Worm (Caenorhabditis elegans) whole organism, young adult: ENCODE measurements around the gene srj-54.

Experiments
- B0035.1 ChIP-seq: sonication (generic microtip); optimal IDR thresholded peaks from 2 replicates; lab custom pipeline; 2016; ENCODE audit warnings: missing genetic modification characterization, mild to moderate bottlenecking, missing compliant biosample characterization, missing genotype, missing genetic modification reagents
- F22D6.2 ChIP-seq: sonication (generic microtip); optimal IDR thresholded peaks from 2 replicates; lab custom pipeline; 2016; ENCODE audit warnings: mild to moderate bottlenecking, missing genetic modification characterization, missing compliant biosample characterization
- F23B12.7 ChIP-seq: sonication (generic microtip); optimal IDR thresholded peaks from 2 replicates; lab custom pipeline; 2017; ENCODE audit warnings: missing genetic modification characterization, mild to moderate bottlenecking, missing compliant biosample characterization, antibody characterized with exemption, moderate library complexity; ENCODE audit not compliant: insufficient read depth
- F33H1.4 ChIP-seq: fragments of 200-800 bp; sonication (Bioruptor generic); IDR thresholded peaks from 2 replicates; pipeline ENCODE4 v1.3.6; 2022; ENCODE audit warnings: missing genetic modification reagents, missing genetic modification characterization, missing compliant biosample characterization
- F37B4.10 ChIP-seq: fragments of 200-800 bp; sonication (Bioruptor generic); IDR thresholded peaks from 2 replicates; pipeline ENCODE4 v1.3.6; 2022; ENCODE audit warnings: missing genetic modification characterization, missing compliant biosample characterization
- K11D2.4 ChIP-seq: fragments of 200-800 bp; sonication (Bioruptor generic); IDR thresholded peaks from 2 replicates; pipeline ENCODE4 v1.3.6; 2022; ENCODE audit warnings: missing genetic modification reagents, missing genetic modification characterization, missing compliant biosample characterization
- K12H6.12 ChIP-seq: fragments of 200-800 bp; sonication (Bioruptor generic); optimal IDR thresholded peaks from 2 replicates; lab custom pipeline; 2018; ENCODE audit warnings: mild to moderate bottlenecking, missing genetic modification characterization, missing compliant biosample characterization
- T26A5.8 ChIP-seq: sonication (generic microtip); optimal IDR thresholded peaks from 2 replicates; lab custom pipeline; 2016; ENCODE audit warnings: missing genetic modification characterization, missing compliant biosample characterization
- Y79H2A.3 ChIP-seq: fragments of 200-800 bp; sonication (Bioruptor generic); conservative IDR thresholded peaks from 2 replicates; pipeline ENCODE4 v1.3.6; 2022; ENCODE audit warnings: missing genetic modification reagents, missing genetic modification characterization, missing compliant biosample characterization
- Y95B8A.8 ChIP-seq: fragments of 200-800 bp; sonication (Bioruptor generic); IDR thresholded peaks from 2 replicates; pipeline ENCODE4 v1.3.6; 2022; ENCODE audit warnings: missing genetic modification reagents, missing genetic modification characterization, missing compliant biosample characterization
- atf-7 ChIP-seq: sonication (generic microtip); optimal IDR thresholded peaks from 2 replicates; lab custom pipeline; 2017; ENCODE audit warnings: mild to moderate bottlenecking, missing genetic modification characterization, missing compliant biosample characterization
- attf-5 ChIP-seq: fragments of 200-800 bp; sonication (Bioruptor generic); optimal IDR thresholded peaks from 2 replicates; lab custom pipeline; 2018; ENCODE audit warnings: mild to moderate bottlenecking, missing genetic modification characterization, missing compliant biosample characterization
- ceh-100 ChIP-seq: fragments of 200-800 bp; sonication (Bioruptor generic); IDR thresholded peaks from 2 replicates; pipeline ENCODE4 v1.3.6; 2022; ENCODE audit warnings: missing genetic modification reagents, missing genetic modification characterization, missing compliant biosample characterization
- ceh-91 ChIP-seq: fragments of 200-800 bp; sonication (Bioruptor generic); IDR thresholded peaks from 2 replicates; pipeline ENCODE4 v1.3.6; 2022; ENCODE audit warnings: missing genetic modification reagents, missing genetic modification characterization, missing compliant biosample characterization
- egl-44 ChIP-seq: fragments of 200-800 bp; sonication (Bioruptor generic); IDR thresholded peaks from 2 replicates; pipeline ENCODE4 v1.3.6; 2022; ENCODE audit warnings: missing genetic modification reagents, missing genetic modification characterization, missing compliant biosample characterization
- ets-4 ChIP-seq: fragments of 200-800 bp; sonication (Bioruptor generic); optimal IDR thresholded peaks from 2 replicates; lab custom pipeline; 2018; ENCODE audit warnings: mild to moderate bottlenecking, missing genetic modification characterization, missing compliant biosample characterization
- fkh-3 ChIP-seq: sonication (generic microtip); optimal IDR thresholded peaks from 2 replicates; lab custom pipeline; 2016; ENCODE audit warnings: mild to moderate bottlenecking, missing genetic modification characterization, missing compliant biosample characterization
- hmg-1.2 ChIP-seq: fragments of 200-800 bp; sonication (Bioruptor generic); IDR thresholded peaks from 2 replicates; pipeline ENCODE4 v1.3.6; 2022; ENCODE audit warnings: missing genetic modification reagents, missing genetic modification characterization, missing compliant biosample characterization
- lin-40 ChIP-seq: sonication (generic microtip); optimal IDR thresholded peaks from 2 replicates; lab custom pipeline; 2016; ENCODE audit warnings: missing genetic modification characterization, mild to moderate bottlenecking, missing compliant biosample characterization, missing genotype, missing genetic modification reagents
- lir-1 ChIP-seq: fragments of 200-800 bp; sonication (Bioruptor generic); conservative IDR thresholded peaks from 2 replicates; pipeline ENCODE4 v1.3.6; 2022; ENCODE audit warnings: missing genetic modification reagents, missing genetic modification characterization, missing compliant biosample characterization
- madf-10 ChIP-seq: sonication (generic microtip); optimal IDR thresholded peaks from 2 replicates; lab custom pipeline; 2016; ENCODE audit warnings: mild to moderate bottlenecking, missing genetic modification characterization, missing compliant biosample characterization
- madf-3 ChIP-seq: fragments of 200-800 bp; sonication (Bioruptor generic); IDR thresholded peaks from 2 replicates; pipeline ENCODE4 v1.3.6; 2022; ENCODE audit warnings: missing genetic modification reagents, missing genetic modification characterization, missing compliant biosample characterization
- mel-28 ChIP-seq: sonication (generic microtip); optimal IDR thresholded peaks from 2 replicates; lab custom pipeline; 2016; ENCODE audit warnings: borderline replicate concordance, mild to moderate bottlenecking, missing genetic modification characterization, missing compliant biosample characterization
- nhr-80 ChIP-seq: sonication (generic microtip); optimal IDR thresholded peaks from 2 replicates; lab custom pipeline; 2016; ENCODE audit warnings: missing genetic modification characterization, missing compliant biosample characterization
- pbrm-1 ChIP-seq: fragments of 200-800 bp; sonication (Bioruptor generic); IDR thresholded peaks from 2 replicates; pipeline ENCODE4 v1.3.6; 2022; ENCODE audit warnings: missing genetic modification reagents, missing genetic modification characterization, missing compliant biosample characterization
- pha-4 ChIP-seq: fragments of 150-350 bp; sonication (generic microtip); optimal IDR thresholded peaks from 2 replicates; lab custom pipeline; 2014; ENCODE audit warnings: missing biosample characterization, missing genetic modification reagents, missing genetic modification characterization
- rpc-1 ChIP-seq, 2 experiments: fragments of 150-350 bp in 1 of 2; sonication (generic microtip) in 1 of 2; optimal IDR thresholded peaks; 2 replicates each; lab custom pipeline; 2014 to 2018; ENCODE audit warnings: missing biosample characterization in 1 of 2, missing genetic modification characterization in 1 of 2, missing genetic modification reagents in 1 of 2, missing genotype in 1 of 2
- sdz-38 ChIP-seq: sonication (generic microtip); optimal IDR thresholded peaks from 2 replicates; lab custom pipeline; 2016; ENCODE audit warnings: missing genotype, missing genetic modification characterization, missing compliant biosample characterization
- snpc-1.1 ChIP-seq: sonication (generic microtip); optimal IDR thresholded peaks from 2 replicates; lab custom pipeline; 2017; ENCODE audit warnings: missing genetic modification characterization, mild to moderate bottlenecking, missing compliant biosample characterization, antibody characterized with exemption, moderate library complexity, missing genotype, missing genetic modification reagents; ENCODE audit not compliant: insufficient read depth
- tbx-9 ChIP-seq: sonication (generic microtip); optimal IDR thresholded peaks from 2 replicates; lab custom pipeline; 2016; ENCODE audit warnings: borderline replicate concordance, missing genetic modification characterization, inconsistent platforms, missing compliant biosample characterization
- unc-130 ChIP-seq: sonication (generic microtip); optimal IDR thresholded peaks from 2 replicates; lab custom pipeline; 2016; ENCODE audit warnings: missing genetic modification reagents, missing genetic modification characterization, missing compliant biosample characterization
- zim-3 ChIP-seq: sonication (generic microtip); optimal IDR thresholded peaks from 2 replicates; lab custom pipeline; 2017; ENCODE audit warnings: mild to moderate bottlenecking, missing genetic modification characterization, moderate library complexity, missing compliant biosample characterization
- ztf-22 ChIP-seq: fragments of 200-800 bp; sonication (Bioruptor generic); optimal IDR thresholded peaks from 2 replicates; lab custom pipeline; 2018; ENCODE audit warnings: mild to moderate bottlenecking, missing genetic modification characterization, moderate library complexity, missing compliant biosample characterization

srj-54 gene

DNA sequence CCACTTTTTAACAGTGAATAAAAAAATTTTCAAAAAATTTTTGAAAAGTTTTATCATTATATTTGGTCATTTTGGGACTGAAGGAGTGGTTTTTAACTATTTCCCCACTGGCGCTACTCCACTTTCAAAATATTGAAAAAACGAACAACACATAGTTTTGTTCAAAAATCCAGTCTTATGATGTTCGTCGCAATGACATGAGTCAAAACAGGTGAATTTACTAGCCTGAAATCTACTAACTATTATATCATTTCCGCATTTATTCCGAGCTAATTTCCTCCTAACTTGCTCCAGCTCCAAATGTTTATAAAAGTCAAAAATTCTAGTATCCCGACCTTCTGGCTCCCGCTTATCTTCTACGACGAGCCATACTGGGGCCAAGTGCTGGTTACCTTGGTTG, 24.8 kb upstream of the srj-54 start, which contains the start of gene sre-24:
TSS of gene sre-24 (plus strand) at position 301 of the 400 bp plus-strand sequence.
- TF ChIP-seq rpc-1 (optimal IDR thresholded peaks at IDR 0.05; lab: Kevin White, UChicago), result no peak
- no peak for TF ChIP-seq rpc-1 (tag; optimal IDR thresholded peaks at IDR 0.05; lab: Kevin White, UChicago)
- no peak for TF ChIP-seq lin-40 (tag; lab: Kevin White, UChicago)
- no peak for TF ChIP-seq F23B12.7 (tag; lab: Kevin White, UChicago)
- no peak for TF ChIP-seq ceh-91
- no peak for TF ChIP-seq ztf-22 (GFP tag; lab: Kevin White, UChicago)
- TF ChIP-seq attf-5 (GFP tag; lab: Kevin White, UChicago), result no peak
- TF ChIP-seq snpc-1.1 (tag; lab: Kevin White, UChicago), result no peak
- no peak for TF ChIP-seq pbrm-1 (GFP tag; lab: Robert Waterston, UW)
- TF ChIP-seq F33H1.4 (GFP tag; lab: Robert Waterston, UW), result no peak
- TF ChIP-seq hmg-1.2 (GFP tag; lab: Robert Waterston, UW), result no peak
- no peak for TF ChIP-seq zim-3 (tag; lab: Kevin White, UChicago)
- TF ChIP-seq lir-1 (GFP tag; lab: Robert Waterston, UW), result no peak

DNA sequence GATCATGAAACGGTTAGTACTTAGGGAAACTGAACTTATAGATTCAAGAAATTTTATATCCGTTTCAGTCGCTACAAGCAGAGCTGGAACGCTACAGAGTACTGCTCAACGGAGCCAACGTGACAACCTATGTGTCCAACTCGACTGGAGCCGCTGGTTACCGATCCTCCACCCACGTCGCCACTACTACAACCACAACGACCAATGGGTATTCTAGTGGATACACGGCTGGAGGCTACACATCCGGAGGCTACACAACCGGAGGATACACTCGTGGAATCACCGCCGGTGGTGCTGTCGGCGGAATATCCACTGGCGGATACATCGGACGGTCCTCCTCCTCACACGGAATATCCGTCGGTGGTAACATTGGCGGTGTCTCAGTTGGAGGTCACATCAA, 23.5 kb upstream of the srj-54 start:
- 0 out of 2 replicates have a peak, but pooled peaks have one; percentile 41 for TF ChIP-seq madf-3
- TF ChIP-seq K12H6.12, result no peak
- TF ChIP-seq ets-4 (GFP tag; lab: Kevin White, UChicago), result no peak
- TF ChIP-seq F37B4.10 (GFP tag; lab: Robert Waterston, UW), result peak; percentile 96; the same call in 1 of the 2 replicates

DNA sequence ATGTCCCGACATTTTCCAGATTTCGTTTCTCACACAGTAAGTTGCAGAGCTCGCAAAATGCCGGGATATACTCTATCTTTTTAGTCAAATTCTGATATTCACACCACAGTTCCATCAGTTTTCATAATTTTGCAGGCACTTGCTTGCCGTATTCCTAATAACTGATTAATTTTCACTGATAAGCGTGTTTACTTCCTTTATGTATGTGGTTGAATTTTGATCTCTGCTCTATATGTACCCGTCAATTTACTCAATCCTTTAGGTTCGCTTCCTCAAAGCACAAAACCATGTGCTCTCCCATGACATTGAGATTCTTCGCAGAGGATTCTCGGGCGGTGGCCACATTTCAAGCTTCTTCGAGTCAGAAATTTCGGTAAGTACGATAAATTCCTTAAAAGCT, 21.9 kb upstream of the srj-54 start:
- no peak for TF ChIP-seq unc-130 (GFP tag; lab: Kevin White, UChicago)
- peak; percentile 23 for TF ChIP-seq nhr-80 (tag; lab: Kevin White, UChicago)
- TF ChIP-seq pha-4, result peak; percentile 34
- TF ChIP-seq sdz-38 (tag; lab: Kevin White, UChicago), result no peak

DNA sequence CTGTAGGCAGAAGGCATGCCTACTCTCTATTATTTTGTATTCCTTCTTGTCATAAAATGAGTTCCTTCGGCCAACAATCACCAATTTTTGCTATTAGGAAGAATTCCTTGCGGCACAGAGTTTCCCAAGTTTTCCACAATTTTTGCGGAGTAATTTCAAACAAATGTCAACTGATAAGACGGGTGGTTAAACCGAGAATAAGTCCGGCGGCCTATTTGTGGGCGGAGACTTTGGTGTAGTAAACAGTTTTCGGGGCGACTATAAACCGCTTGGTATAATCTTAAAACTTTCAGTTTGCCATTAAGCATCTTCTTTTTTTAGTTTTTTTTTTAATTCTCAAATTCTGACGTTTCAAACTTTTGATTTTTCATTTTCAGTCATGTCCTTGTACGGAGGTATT, 21.4 kb upstream of the srj-54 start, which contains the start of gene ifc-1:
TSS of gene ifc-1 (plus strand) at position 378 of the 400 bp plus-strand sequence.
- TF ChIP-seq pha-4 (no peak), Y79H2A.3 (GFP tag; lab: Robert Waterston, UW) (no peak), B0035.1 (no peak), madf-10 (tag; lab: Kevin White, UChicago) (no peak), zim-3 (tag; lab: Kevin White, UChicago) (no peak), fkh-3 (tag; lab: Kevin White, UChicago) (no peak), tbx-9 (no peak), T26A5.8 (tag; lab: Kevin White, UChicago) (no peak), mel-28 (tag; lab: Kevin White, UChicago) (no peak), atf-7 (tag; lab: Kevin White, UChicago) (no peak), K11D2.4 (GFP tag; lab: Robert Waterston, UW) (no peak), egl-44 (GFP tag; lab: Robert Waterston, UW) (no peak), F22D6.2 (tag; lab: Kevin White, UChicago) (no peak), Y95B8A.8 (no peak)

DNA sequence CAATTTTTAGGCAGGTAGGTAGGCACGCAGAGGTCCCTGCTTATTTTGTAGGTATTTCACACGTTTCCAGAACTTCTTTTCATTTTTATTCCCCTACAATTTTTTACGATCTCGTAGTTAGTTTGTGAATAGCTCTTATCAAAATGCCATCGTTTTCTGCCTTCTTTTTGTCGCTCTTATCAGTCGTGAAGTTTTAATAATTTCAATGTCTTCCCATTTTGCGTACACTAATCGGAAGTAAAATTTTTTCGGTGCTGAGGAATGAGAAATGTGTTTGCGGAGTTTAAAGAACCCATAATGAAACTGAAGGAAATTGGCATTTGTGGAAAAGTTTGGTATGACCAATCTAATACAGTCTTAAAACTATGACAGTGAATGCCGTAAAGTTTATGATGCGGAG, 20.7 kb upstream of the srj-54 start:
- TF ChIP-seq ceh-100 (GFP tag; lab: Robert Waterston, UW), result no peak
- TF ChIP-seq nhr-80 (tag; lab: Kevin White, UChicago), result peak; percentile 45
